Fruit fly (Drosophila melanogaster): ENCODE results near the gene brk.

brk gene

dm6 chrX:7293133-7293873 lies 14.4 kb upstream of the brk start (continued):
- TF ChIP-seq CG13296 (GFP tag; optimal IDR thresholded peaks at IDR 0.05), result peak; percentile 13
- peak; percentile 83 for TF ChIP-seq Oli (tag; optimal IDR thresholded peaks at IDR 0.05)
- peak; percentile 84 for TF ChIP-seq gce (GFP tag; IDR thresholded peaks at IDR 0.05)
- TF ChIP-seq CG10209 (GFP tag; optimal IDR thresholded peaks at IDR 0.05), result peak; percentile 74
- peak; percentile 74 for TF ChIP-seq bab2 (GFP tag; optimal IDR thresholded peaks at IDR 0.05)
- TF ChIP-seq Chrac-16 (GFP tag; optimal IDR thresholded peaks at IDR 0.05), result peak; percentile 80
- peak; percentile 86 for TF ChIP-seq dmrt99B (tag; optimal IDR thresholded peaks at IDR 0.05)
- TF ChIP-seq E2f1 (GFP tag; IDR thresholded peaks at IDR 0.05), result peak; percentile 79
- peak; percentile 39 for TF ChIP-seq Oaz (GFP tag; IDR thresholded peaks at IDR 0.05)
- TF ChIP-seq vnd (GFP tag; IDR thresholded peaks at IDR 0.05; ENCODE audit: partially characterized antibody), result no peak
- peak; percentile 77 for TF ChIP-seq CG12071 (GFP tag; optimal IDR thresholded peaks at IDR 0.05)
- peak; percentile 14 for TF ChIP-seq Dek (tag; optimal IDR thresholded peaks at IDR 0.05)
- no peak for TF ChIP-seq CG2129 (GFP tag; IDR thresholded peaks at IDR 0.05; ENCODE audit: partially characterized antibody)
- peak; percentile 48 for TF ChIP-seq CrebB (tag; optimal IDR thresholded peaks at IDR 0.05)
- TF ChIP-seq CHES-1-like (GFP tag; optimal IDR thresholded peaks at IDR 0.05), result peak; percentile 56
- peak; percentile 41; the same call in 1 of the 2 replicates for TF ChIP-seq E2f2 (GFP tag; IDR thresholded peaks at IDR 0.05)
- peak; percentile 38 for TF ChIP-seq slou (GFP tag; optimal IDR thresholded peaks at IDR 0.05)
- no peak for TF ChIP-seq CG7928 (GFP tag; optimal IDR thresholded peaks at IDR 0.05)
- TF ChIP-seq bowl (GFP tag; IDR thresholded peaks at IDR 0.05), result peak; percentile 75
- TF ChIP-seq CG6272 (GFP tag; IDR thresholded peaks at IDR 0.05), result peak; percentile 85
- peak; percentile 60 for TF ChIP-seq Dad (GFP tag; optimal IDR thresholded peaks at IDR 0.05)
- TF ChIP-seq CG4617 (GFP tag; optimal IDR thresholded peaks at IDR 0.05; ENCODE audit: borderline replicate concordance), result peak; percentile 25
- peak; percentile 69 for TF ChIP-seq CG1233 (GFP tag; optimal IDR thresholded peaks at IDR 0.05)
- peak; percentile 59; the same call in 2 of the 3 replicates for TF ChIP-seq CG11456 (GFP tag; IDR thresholded peaks at IDR 0.05)
- peak; percentile 1 for TF ChIP-seq CG2120 (GFP tag; optimal IDR thresholded peaks at IDR 0.05)
- peak; percentile 36 for TF ChIP-seq stwl (tag; optimal IDR thresholded peaks at IDR 0.05)
- peak; percentile 59 for TF ChIP-seq odd (GFP tag; optimal IDR thresholded peaks at IDR 0.05)
- TF ChIP-seq corto (GFP tag; optimal IDR thresholded peaks at IDR 0.05), result peak; percentile 76
- TF ChIP-seq CG8281 (tag; optimal IDR thresholded peaks at IDR 0.05), result peak; percentile 68
- peak; percentile 59 for TF ChIP-seq CG9215 (GFP tag; IDR thresholded peaks at IDR 0.05)
- TF ChIP-seq CG14860 (GFP tag; IDR thresholded peaks at IDR 0.05; ENCODE audit: partially characterized antibody), result no peak
- TF ChIP-seq Sin3A (optimal IDR thresholded peaks at IDR 0.05), result no peak
- no peak for TF ChIP-seq sc (optimal IDR thresholded peaks at IDR 0.05)
- TF ChIP-seq sc (GFP tag; optimal IDR thresholded peaks at IDR 0.05), result peak; percentile 72
- peak; percentile 6 for TF ChIP-seq zfh2 (GFP tag; optimal IDR thresholded peaks at IDR 0.05)
- peak; percentile 73 for TF ChIP-seq crc (GFP tag; optimal IDR thresholded peaks at IDR 0.05)
- 0 out of 2 replicates have a peak, but pooled peaks have one; percentile 11 for TF ChIP-seq al (GFP tag; IDR thresholded peaks at IDR 0.05)
- TF ChIP-seq CG18599 (GFP tag; optimal IDR thresholded peaks at IDR 0.05), result peak; percentile 41
- peak; percentile 84 for TF ChIP-seq CG10366 (GFP tag; IDR thresholded peaks at IDR 0.05)
- peak; percentile 13 for TF ChIP-seq Bteb2 (GFP tag; optimal IDR thresholded peaks at IDR 0.05)
- TF ChIP-seq Hey (tag; optimal IDR thresholded peaks at IDR 0.05), result no peak
- TF ChIP-seq ssp (GFP tag; IDR thresholded peaks at IDR 0.05), result peak; percentile 61
- no peak for TF ChIP-seq Jarid2 (GFP tag; optimal IDR thresholded peaks at IDR 0.05)
- no peak for TF ChIP-seq unc-4 (GFP tag; IDR thresholded peaks at IDR 0.05; ENCODE audit: partially characterized antibody)
- peak; percentile 85 for TF ChIP-seq CG7839 (tag; optimal IDR thresholded peaks at IDR 0.05)
- TF ChIP-seq CG11504 (tag; optimal IDR thresholded peaks at IDR 0.05), result peak; percentile 83
- TF ChIP-seq dimm (GFP tag; IDR thresholded peaks at IDR 0.05), result peak; percentile 66
- TF ChIP-seq CG17385 (GFP tag; optimal IDR thresholded peaks at IDR 0.05), result peak; percentile 90
- no peak for TF ChIP-seq prd (optimal IDR thresholded peaks at IDR 0.05)
- peak; percentile 93 for TF ChIP-seq prd (GFP tag; IDR thresholded peaks at IDR 0.05)
